Fruit fly (Drosophila melanogaster): Measurements from ENCODE around the gene mtrm.

mtrm gene

dm6 chr3L:8395630-8396168 lies 17.1 kb upstream of the mtrm start, which contains the start of gene CG7120 (continued):
- TF ChIP-seq D19A (tag; optimal IDR thresholded peaks at IDR 0.05) (peak; percentile 52), CG2712 (tag; optimal IDR thresholded peaks at IDR 0.05) (peak; percentile 57), CG42726 (GFP tag; IDR thresholded peaks at IDR 0.05; ENCODE audit: partially characterized antibody) (no peak), her (GFP tag; optimal IDR thresholded peaks at IDR 0.05) (no peak), CG18764 (GFP tag; optimal IDR thresholded peaks at IDR 0.05) (peak; percentile 24), kni (GFP tag; optimal IDR thresholded peaks at IDR 0.05) (no peak), Xrp1 (GFP tag; IDR thresholded peaks at IDR 0.05) (no peak; the same call in 1 of the 2 replicates), psq (GFP tag; optimal IDR thresholded peaks at IDR 0.05) (no peak), CG11723 (GFP tag; optimal IDR thresholded peaks at IDR 0.05) (no peak), NfI (GFP tag; optimal IDR thresholded peaks at IDR 0.05) (peak; percentile 45), CG12299 (tag; optimal IDR thresholded peaks at IDR 0.05) (no peak), CG7271 (tag; optimal IDR thresholded peaks at IDR 0.05) (no peak), CG3065 (GFP tag; optimal IDR thresholded peaks at IDR 0.05) (no peak), CG4820 (GFP tag; optimal IDR thresholded peaks at IDR 0.05) (peak; percentile 61), sug (tag; optimal IDR thresholded peaks at IDR 0.05) (no peak), crc (GFP tag; optimal IDR thresholded peaks at IDR 0.05) (no peak), H2.0 (GFP tag; IDR thresholded peaks at IDR 0.05) (no peak), CG1832 (GFP tag; optimal IDR thresholded peaks at IDR 0.05) (no peak), CG11247 (GFP tag; IDR thresholded peaks at IDR 0.05) (no peak), Oaz (GFP tag; IDR thresholded peaks at IDR 0.05) (no peak), CG3838 (GFP tag; optimal IDR thresholded peaks at IDR 0.05) (no peak), gsb-n (tag; optimal IDR thresholded peaks at IDR 0.05) (no peak), CG12071 (GFP tag; optimal IDR thresholded peaks at IDR 0.05) (no peak), CG13775 (GFP tag; optimal IDR thresholded peaks at IDR 0.05) (peak; percentile 34), CG2116 (GFP tag; optimal IDR thresholded peaks at IDR 0.05) (peak; percentile 5), CG14667 (GFP tag; IDR thresholded peaks at IDR 0.05) (no peak), Blimp-1 (GFP tag; optimal IDR thresholded peaks at IDR 0.05) (peak; percentile 55), CG9215 (GFP tag; IDR thresholded peaks at IDR 0.05) (no peak), jing (GFP tag; optimal IDR thresholded peaks at IDR 0.05) (peak; percentile 28), dmrt99B (tag; optimal IDR thresholded peaks at IDR 0.05) (peak; percentile 57), HLH4C (GFP tag; IDR thresholded peaks at IDR 0.05; ENCODE audit: partially characterized antibody) (peak; percentile 67; the same call in 1 of the 3 replicates), CG7928 (GFP tag; optimal IDR thresholded peaks at IDR 0.05) (no peak), CG12219 (GFP tag; optimal IDR thresholded peaks at IDR 0.05) (peak; percentile 31), Drgx (GFP tag; IDR thresholded peaks at IDR 0.05) (no peak), CG7372 (GFP tag; IDR thresholded peaks at IDR 0.05) (no peak), Myb (GFP tag; optimal IDR thresholded peaks at IDR 0.05) (peak; percentile 26), sima (GFP tag; optimal IDR thresholded peaks at IDR 0.05) (no peak), sob (GFP tag; IDR thresholded peaks at IDR 0.05) (peak; percentile 62; the same call in 1 of the 2 replicates), Atf-2 (GFP tag; optimal IDR thresholded peaks at IDR 0.05) (peak; percentile 61), CG34224 (GFP tag; IDR thresholded peaks at IDR 0.05; ENCODE audit: partially characterized antibody) (no peak), caup (GFP tag; optimal IDR thresholded peaks at IDR 0.05; ENCODE audit: severe bottlenecking) (peak; percentile 26), BtbVII (GFP tag; optimal IDR thresholded peaks at IDR 0.05) (peak; percentile 36), CG4360 (GFP tag; IDR thresholded peaks at IDR 0.05) (peak; percentile 53), sens (GFP tag) (peak; percentile 93), lola (GFP tag; optimal IDR thresholded peaks at IDR 0.05) (peak in 1 of 3 experiments; percentile 72), CG10462 (GFP tag; optimal IDR thresholded peaks at IDR 0.05) (no peak), NK7.1 (GFP tag; optimal IDR thresholded peaks at IDR 0.05) (peak; percentile 31), CG8281 (tag; optimal IDR thresholded peaks at IDR 0.05) (no peak), sd (tag; optimal IDR thresholded peaks at IDR 0.05) (no peak), CG10543 (GFP tag; optimal IDR thresholded peaks at IDR 0.05) (no peak)
